Worm (Caenorhabditis elegans): Measurements from ENCODE around the gene Y62F5A.9.

ce11 chrII:11503761-11504160 is 34.9 kb downstream of the Y62F5A.9 start:
- TF ChIP-seq B0310.2 (tag; optimal IDR thresholded peaks at IDR 0.05) (no peak), ama-1 (optimal IDR thresholded peaks at IDR 0.05) (no peak), tbx-11 (GFP tag; IDR thresholded peaks at IDR 0.05) (no peak), flt-1 (GFP tag; IDR thresholded peaks at IDR 0.05) (no peak), tbx-37 (GFP tag; conservative IDR thresholded peaks at IDR 0.05) (no peak), ets-7 (tag; optimal IDR thresholded peaks at IDR 0.05) (no peak)
